Worm (Caenorhabditis elegans): Measurements from ENCODE around the gene C39B5.6.

C39B5.6 gene

ce11 chrIII:2171892-2172591 lies 25.8 kb upstream of the C39B5.6 start:
- TF ChIP-seq F13H6.1 (tag; optimal IDR thresholded peaks at IDR 0.05) = peak; percentile 97
- peak; percentile 62 for TF ChIP-seq nhr-6 (tag; optimal IDR thresholded peaks at IDR 0.05)
- peak; percentile 21 for TF ChIP-seq snpc-4 (tag; optimal IDR thresholded peaks at IDR 0.05)
- TF ChIP-seq nhr-237 (tag; optimal IDR thresholded peaks at IDR 0.05) = no peak
- peak; percentile 54 for TF ChIP-seq nhr-21 (tag; optimal IDR thresholded peaks at IDR 0.05)
- no peak for TF ChIP-seq alr-1 (tag; optimal IDR thresholded peaks at IDR 0.05)
- peak; percentile 12 for TF ChIP-seq zag-1 (tag; optimal IDR thresholded peaks at IDR 0.05)
- TF ChIP-seq R02D3.7 (tag; optimal IDR thresholded peaks at IDR 0.05) = no peak
- peak; percentile 54 for TF ChIP-seq egl-27 (tag; optimal IDR thresholded peaks at IDR 0.05)
- peak; percentile 80 for TF ChIP-seq nhr-25 (tag; optimal IDR thresholded peaks at IDR 0.05)
- no peak for TF ChIP-seq unc-39 (tag; optimal IDR thresholded peaks at IDR 0.05)
- TF ChIP-seq blmp-1 (tag; optimal IDR thresholded peaks at IDR 0.05; ENCODE audit: insufficient read depth) = peak; percentile 14
- no peak for TF ChIP-seq unc-62 (GFP tag; optimal IDR thresholded peaks at IDR 0.05)
- peak; percentile 82 for TF ChIP-seq sma-9 (GFP tag; optimal IDR thresholded peaks at IDR 0.05)
- TF ChIP-seq sma-9 (tag; optimal IDR thresholded peaks at IDR 0.05) = no peak
- TF ChIP-seq mab-5 (tag; optimal IDR thresholded peaks at IDR 0.05) = no peak
- peak; percentile 50 for TF ChIP-seq C34F6.9 (tag; optimal IDR thresholded peaks at IDR 0.05)
- no peak for TF ChIP-seq aly-2 (tag; optimal IDR thresholded peaks at IDR 0.05)
- peak; percentile 44 for TF ChIP-seq fos-1 (tag; optimal IDR thresholded peaks at IDR 0.05)
- TF ChIP-seq lsy-2 (tag; optimal IDR thresholded peaks at IDR 0.05) = peak; percentile 26 to 68
- peak; percentile 42 to 75 for TF ChIP-seq mdl-1 (tag; optimal IDR thresholded peaks at IDR 0.05)
- no peak for TF ChIP-seq nhr-11 (tag; optimal IDR thresholded peaks at IDR 0.05)
- TF ChIP-seq sma-3 (GFP tag; optimal IDR thresholded peaks at IDR 0.05) = peak; percentile 79
- peak; percentile 63 for TF ChIP-seq sem-4 (tag; optimal IDR thresholded peaks at IDR 0.05)
- TF ChIP-seq dmd-4 (tag; optimal IDR thresholded peaks at IDR 0.05) = no peak
- TF ChIP-seq ama-1 (optimal IDR thresholded peaks at IDR 0.05) = peak; percentile 94
- TF ChIP-seq Y55F3AM.14 (GFP tag; optimal IDR thresholded peaks at IDR 0.05) = peak; percentile 28
- TF ChIP-seq elt-3 (tag; optimal IDR thresholded peaks at IDR 0.05) = no peak
- TF ChIP-seq ztf-4 (tag; optimal IDR thresholded peaks at IDR 0.05) = peak; percentile 51
- TF ChIP-seq lin-13 (GFP tag; optimal IDR thresholded peaks at IDR 0.05) = peak; percentile 66
- TF ChIP-seq unc-55 (GFP tag; optimal IDR thresholded peaks at IDR 0.05) = peak; percentile 16
- peak; percentile 29 for TF ChIP-seq peb-1 (tag; optimal IDR thresholded peaks at IDR 0.05)
- TF ChIP-seq nhr-129 (tag; optimal IDR thresholded peaks at IDR 0.05) = peak; percentile 89
- TF ChIP-seq crh-2 (tag; optimal IDR thresholded peaks at IDR 0.05) = peak; percentile 83
- TF ChIP-seq gmeb-1 (tag; optimal IDR thresholded peaks at IDR 0.05) = peak; percentile 66

DNA sequence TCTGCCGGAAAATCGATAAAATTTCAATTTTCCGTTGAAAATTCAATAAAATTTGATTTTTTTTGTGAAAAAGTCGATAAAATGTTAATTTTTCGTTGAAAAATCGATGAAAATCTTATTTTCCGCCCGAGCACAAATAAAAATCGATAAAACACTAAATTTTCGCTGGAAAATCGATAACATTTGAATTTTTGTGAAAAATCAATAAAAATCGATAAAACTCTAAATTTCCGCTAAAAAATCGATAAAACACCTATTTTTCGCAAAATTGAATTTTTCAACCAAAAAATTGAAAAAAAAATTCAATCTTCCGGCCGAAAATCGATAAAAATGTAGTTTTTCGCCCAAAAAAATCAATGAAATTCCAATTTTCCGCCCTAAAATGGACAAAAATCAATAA lies 7.3 kb downstream of the C39B5.6 start:
- TF ChIP-seq nhr-12 (tag; optimal IDR thresholded peaks at IDR 0.05) (no peak), sma-9 (GFP tag; optimal IDR thresholded peaks at IDR 0.05) (no peak), sma-9 (tag; optimal IDR thresholded peaks at IDR 0.05) (no peak), zag-1 (tag; optimal IDR thresholded peaks at IDR 0.05) (no peak), mab-5 (tag; optimal IDR thresholded peaks at IDR 0.05) (no peak), mbf-1 (tag; optimal IDR thresholded peaks at IDR 0.05) (no peak), F13H6.1 (tag; optimal IDR thresholded peaks at IDR 0.05) (no peak), R02D3.7 (tag; optimal IDR thresholded peaks at IDR 0.05) (no peak), nhr-23 (tag; optimal IDR thresholded peaks at IDR 0.05) (no peak), nhr-11 (tag; optimal IDR thresholded peaks at IDR 0.05) (no peak), lin-11 (tag; optimal IDR thresholded peaks at IDR 0.05) (no peak), nhr-129 (tag; optimal IDR thresholded peaks at IDR 0.05) (no peak), nhr-6 (tag; optimal IDR thresholded peaks at IDR 0.05) (no peak), skn-1 (tag; optimal IDR thresholded peaks at IDR 0.05) (no peak), nhr-21 (tag; optimal IDR thresholded peaks at IDR 0.05) (no peak), ztf-1 (GFP tag; conservative IDR thresholded peaks at IDR 0.05) (no peak), ceh-82 (tag; optimal IDR thresholded peaks at IDR 0.05) (no peak), nhr-237 (tag; optimal IDR thresholded peaks at IDR 0.05) (no peak), unc-39 (tag; optimal IDR thresholded peaks at IDR 0.05) (no peak), peb-1 (tag; optimal IDR thresholded peaks at IDR 0.05) (no peak)
